Worm (Caenorhabditis elegans): ENCODE measurements around the gene F13H8.12.

The F13H8.12 gene

ce11 chrII:6252707-6253106 is 9.6 kb upstream of the F13H8.12 start:
- TF ChIP-seq gmeb-2 (tag; optimal IDR thresholded peaks at IDR 0.05), result no peak
- no peak for TF ChIP-seq unc-42 (tag; optimal IDR thresholded peaks at IDR 0.05)
- no peak for TF ChIP-seq ceh-48 (tag; optimal IDR thresholded peaks at IDR 0.05)
- TF ChIP-seq ceh-30 (tag; optimal IDR thresholded peaks at IDR 0.05), result no peak
- TF ChIP-seq madf-2 (tag; optimal IDR thresholded peaks at IDR 0.05), result no peak
- no peak for TF ChIP-seq tbx-2 (tag; optimal IDR thresholded peaks at IDR 0.05)
- no peak for TF ChIP-seq F13H6.1 (tag; optimal IDR thresholded peaks at IDR 0.05)
- TF ChIP-seq pha-4 (tag; optimal IDR thresholded peaks at IDR 0.05), result no peak
- no peak for TF ChIP-seq hlh-30 (tag; optimal IDR thresholded peaks at IDR 0.05; ENCODE audit: insufficient read depth)
- no peak for TF ChIP-seq pros-1 (tag; optimal IDR thresholded peaks at IDR 0.05)
- no peak for TF ChIP-seq K02D7.2 (tag; optimal IDR thresholded peaks at IDR 0.05)
- no peak for TF ChIP-seq unc-3 (GFP tag; conservative IDR thresholded peaks at IDR 0.05)
- TF ChIP-seq unc-3 (tag; optimal IDR thresholded peaks at IDR 0.05), result no peak
- no peak for TF ChIP-seq ahr-1 (tag; optimal IDR thresholded peaks at IDR 0.05)

ce11 chrII:6256024-6256423 is 6.3 kb upstream of the F13H8.12 start, which contains the start of gene F13H8.5:
F13H8.5 (minus strand) TSS chrII:6256124.
- no peak for TF ChIP-seq hlh-8 (tag; optimal IDR thresholded peaks at IDR 0.05)
- TF ChIP-seq ahr-1 (tag; optimal IDR thresholded peaks at IDR 0.05), result no peak
- TF ChIP-seq pha-4 (tag; optimal IDR thresholded peaks at IDR 0.05), result no peak

ce11 chrII:6257220-6257877 is 5.0 kb upstream of the F13H8.12 start:
- TF ChIP-seq unc-42 (tag; optimal IDR thresholded peaks at IDR 0.05) (no peak), ceh-19 (GFP tag; optimal IDR thresholded peaks at IDR 0.05) (no peak), ama-1 (optimal IDR thresholded peaks at IDR 0.05) (no peak), lim-6 (tag; optimal IDR thresholded peaks at IDR 0.05) (no peak), ceh-31 (tag; optimal IDR thresholded peaks at IDR 0.05) (no peak), ceh-24 (tag; optimal IDR thresholded peaks at IDR 0.05) (no peak)

ce11 chrII:6259867-6260266 is 2.5 kb upstream of the F13H8.12 start, which contains the start of gene F13H8.11:
F13H8.11 (minus strand) TSS chrII:6260021.
- TF ChIP-seq lin-11 (tag; optimal IDR thresholded peaks at IDR 0.05), result no peak
- peak; percentile 10 for TF ChIP-seq elt-2 (tag; optimal IDR thresholded peaks at IDR 0.05)
- TF ChIP-seq ceh-9 (tag; optimal IDR thresholded peaks at IDR 0.05), result no peak

ce11 chrII:6260684-6261083 is 1.6 kb upstream of the F13H8.12 start, which contains the start of gene nmgp-1:
nmgp-1 (plus strand) TSS chrII:6260857.
- TF ChIP-seq ceh-14 (tag; optimal IDR thresholded peaks at IDR 0.05) (no peak), elt-2 (tag; optimal IDR thresholded peaks at IDR 0.05) (no peak), ceh-31 (tag; optimal IDR thresholded peaks at IDR 0.05) (no peak), lim-6 (tag; optimal IDR thresholded peaks at IDR 0.05) (no peak), pat-9 (tag; optimal IDR thresholded peaks at IDR 0.05) (no peak), hlh-15 (tag; optimal IDR thresholded peaks at IDR 0.05) (no peak), ceh-34 (tag; optimal IDR thresholded peaks at IDR 0.05) (peak; percentile 54), zip-5 (tag; optimal IDR thresholded peaks at IDR 0.05) (no peak), ceh-18 (tag; optimal IDR thresholded peaks at IDR 0.05) (no peak)

- TF ChIP-seq dve-1 (tag; optimal IDR thresholded peaks at IDR 0.05), result no peak
- TF ChIP-seq ref-2 (tag; optimal IDR thresholded peaks at IDR 0.05), result no peak
- no peak for TF ChIP-seq pros-1 (tag; optimal IDR thresholded peaks at IDR 0.05)
- TF ChIP-seq rnt-1 (tag; optimal IDR thresholded peaks at IDR 0.05), result no peak
- no peak for TF ChIP-seq pha-4 (tag; optimal IDR thresholded peaks at IDR 0.05)
- no peak for TF ChIP-seq odd-2 (tag; optimal IDR thresholded peaks at IDR 0.05)
- TF ChIP-seq fkh-6 (tag; optimal IDR thresholded peaks at IDR 0.05), result no peak
- TF ChIP-seq tbx-2 (tag; optimal IDR thresholded peaks at IDR 0.05), result no peak
- TF ChIP-seq ceh-31 (tag; optimal IDR thresholded peaks at IDR 0.05), result no peak
- no peak for TF ChIP-seq dmd-4 (tag; optimal IDR thresholded peaks at IDR 0.05; ENCODE audit: borderline replicate concordance)
- no peak for TF ChIP-seq K02D7.2 (tag; optimal IDR thresholded peaks at IDR 0.05)
- TF ChIP-seq ets-4 (tag; optimal IDR thresholded peaks at IDR 0.05), result no peak
- no peak for TF ChIP-seq tbx-7 (tag; optimal IDR thresholded peaks at IDR 0.05)
- TF ChIP-seq ahr-1 (tag; optimal IDR thresholded peaks at IDR 0.05), result no peak
- TF ChIP-seq ceh-9 (tag; optimal IDR thresholded peaks at IDR 0.05), result no peak
- TF ChIP-seq ceh-14 (tag; optimal IDR thresholded peaks at IDR 0.05), result no peak
- TF ChIP-seq elt-2 (tag; optimal IDR thresholded peaks at IDR 0.05), result no peak
- TF ChIP-seq sox-2 (GFP tag; IDR thresholded peaks at IDR 0.05), result no peak
- no peak for TF ChIP-seq ceh-24 (tag; optimal IDR thresholded peaks at IDR 0.05)
Observed at ce11 chrII:6263685-6264084, 1.4 kb downstream of the F13H8.12 start, which contains the start of gene F13H8.3. F13H8.3 (plus strand) TSS chrII:6263985.
